Fruit fly (Drosophila melanogaster) whole organism, prepupa: ENCODE measurements around the gene Josd.

Experiments used
- Blimp-1 ChIP-seq: fragments of 200-800 bp; sonication (Bioruptor generic); optimal IDR thresholded peaks from 3 replicates; lab custom pipeline; 2017; ENCODE audit warnings: missing biosample characterization, missing genetic modification characterization, mild to moderate bottlenecking, moderate library complexity, missing genetic modification reagents
- CG10631 ChIP-seq: fragments of 200-800 bp; sonication (Bioruptor generic); optimal IDR thresholded peaks from 2 replicates; lab custom pipeline; 2016; ENCODE audit warnings: missing biosample characterization, missing genetic modification characterization
- CG11294 ChIP-seq: fragments of 200-800 bp; sonication (Bioruptor generic); IDR thresholded peaks from 2 replicates; pipeline ENCODE4 v1.3.6; 2022; ENCODE audit warnings: missing biosample characterization, missing genetic modification characterization
- CG11762 ChIP-seq: fragments of 200-800 bp; sonication (Bioruptor generic); optimal IDR thresholded peaks from 3 replicates; lab custom pipeline; 2016; ENCODE audit warnings: missing biosample characterization, missing genetic modification characterization; ENCODE audit not compliant: insufficient read depth
- CG11902 ChIP-seq: fragments of 200-800 bp; sonication (Bioruptor generic); optimal IDR thresholded peaks from 3 replicates; lab custom pipeline; 2016; ENCODE audit warnings: missing biosample characterization, missing genetic modification characterization
- CG15336 ChIP-seq: fragments of 200-800 bp; sonication (Bioruptor generic); IDR thresholded peaks from 2 replicates; pipeline ENCODE4 v1.3.6; 2022; ENCODE audit warnings: missing biosample characterization, missing genetic modification characterization
- CG16779 ChIP-seq: fragments of 200-800 bp; sonication (Bioruptor generic); optimal IDR thresholded peaks from 3 replicates; lab custom pipeline; 2017; ENCODE audit warnings: missing biosample characterization, mild to moderate bottlenecking, missing genetic modification characterization
- CG32006 ChIP-seq: fragments of 200-800 bp; sonication (Bioruptor generic); optimal IDR thresholded peaks from 3 replicates; lab custom pipeline; 2017; ENCODE audit warnings: missing biosample characterization, mild to moderate bottlenecking, missing genetic modification characterization
- CG34406 ChIP-seq: fragments of 200-800 bp; sonication (Bioruptor generic); optimal IDR thresholded peaks from 3 replicates; lab custom pipeline; 2016; ENCODE audit warnings: missing biosample characterization, missing genetic modification characterization
- CG3919 ChIP-seq: fragments of 200-800 bp; sonication (Bioruptor generic); optimal IDR thresholded peaks from 3 replicates; lab custom pipeline; 2016; ENCODE audit warnings: missing biosample characterization, missing genetic modification characterization
- CG4318 ChIP-seq: fragments of 200-800 bp; sonication (Bioruptor generic); optimal IDR thresholded peaks from 3 replicates; lab custom pipeline; 2017; ENCODE audit warnings: missing biosample characterization, mild to moderate bottlenecking, missing genetic modification characterization
- CG6163 ChIP-seq: fragments of 200-800 bp; sonication (Bioruptor generic); IDR thresholded peaks from 3 replicates; pipeline ENCODE4 v1.3.6; 2022; ENCODE audit warnings: missing biosample characterization, missing genetic modification characterization
- CG6276 ChIP-seq: fragments of 200-800 bp; sonication (Bioruptor generic); optimal IDR thresholded peaks from 2 replicates; lab custom pipeline; 2017; ENCODE audit warnings: missing biosample characterization, mild to moderate bottlenecking, missing genetic modification characterization
- CG6792 ChIP-seq: fragments of 200-800 bp; sonication (Bioruptor generic); optimal IDR thresholded peaks from 3 replicates; lab custom pipeline; 2016; ENCODE audit warnings: missing biosample characterization, missing genetic modification characterization
- CG6854 ChIP-seq: fragments of 200-800 bp; sonication (Bioruptor generic); optimal IDR thresholded peaks from 2 replicates; lab custom pipeline; 2017; ENCODE audit warnings: missing biosample characterization, mild to moderate bottlenecking, missing genetic modification characterization
- CG7368 ChIP-seq: fragments of 200-800 bp; sonication (Bioruptor generic); optimal IDR thresholded peaks from 3 replicates; lab custom pipeline; 2016; ENCODE audit warnings: missing biosample characterization, missing genetic modification characterization
- CG8119 ChIP-seq: fragments of 200-800 bp; sonication (Bioruptor generic); IDR thresholded peaks from 3 replicates; pipeline ENCODE4 v1.3.6; 2022; ENCODE audit warnings: missing biosample characterization, missing genetic modification characterization
- CG8319 ChIP-seq: fragments of 200-800 bp; sonication (Bioruptor generic); optimal IDR thresholded peaks from 3 replicates; lab custom pipeline; 2016; ENCODE audit warnings: missing biosample characterization, missing genetic modification characterization
- CG8632 ChIP-seq: fragments of 200-800 bp; sonication (Bioruptor generic); optimal IDR thresholded peaks from 3 replicates; lab custom pipeline; 2016; ENCODE audit warnings: missing biosample characterization, missing genetic modification characterization
- Eip75B ChIP-seq: fragments of 200-800 bp; sonication (Bioruptor generic); optimal IDR thresholded peaks from 3 replicates; lab custom pipeline; 2016; ENCODE audit warnings: missing biosample characterization, missing genetic modification characterization
- Eip78C ChIP-seq: fragments of 200-800 bp; sonication (Bioruptor generic); peaks from one replicate; lab custom pipeline; 2016; ENCODE audit warnings: missing biosample characterization, missing genetic modification characterization
- Eip93F ChIP-seq: fragments of 200-800 bp; sonication (Bioruptor generic); optimal IDR thresholded peaks from 2 replicates; lab custom pipeline; 2016; ENCODE audit warnings: missing biosample characterization, mild to moderate bottlenecking, missing genetic modification characterization
- Ets21C ChIP-seq: fragments of 200-800 bp; sonication (Bioruptor generic); optimal IDR thresholded peaks from 3 replicates; lab custom pipeline; 2016; ENCODE audit warnings: missing biosample characterization, missing genetic modification characterization
- Ets96B ChIP-seq: fragments of 200-800 bp; optimal IDR thresholded peaks from 2 replicates; lab custom pipeline; 2019; ENCODE audit warnings: missing biosample characterization, mild to moderate bottlenecking, missing genetic modification characterization, moderate library complexity
- Gug ChIP-seq: fragments of 200-800 bp; sonication (Bioruptor generic); IDR thresholded peaks from 2 replicates; pipeline ENCODE4 v1.3.6; 2022; ENCODE audit warnings: missing biosample characterization, missing genetic modification characterization
- Hr39 ChIP-seq: fragments of 200-800 bp; sonication (Bioruptor generic); optimal IDR thresholded peaks from 2 replicates; lab custom pipeline; 2016; ENCODE audit warnings: missing biosample characterization, missing genetic modification characterization
- Lpt ChIP-seq: fragments of 200-800 bp; sonication (Bioruptor generic); optimal IDR thresholded peaks from 3 replicates; lab custom pipeline; 2016; ENCODE audit warnings: missing biosample characterization, missing genetic modification characterization
- Met ChIP-seq: fragments of 200-800 bp; sonication (Bioruptor generic); optimal IDR thresholded peaks from 3 replicates; lab custom pipeline; 2016; ENCODE audit warnings: missing biosample characterization, missing genetic modification characterization
- OdsH ChIP-seq: fragments of 200-800 bp; sonication (Bioruptor generic); optimal IDR thresholded peaks from 3 replicates; lab custom pipeline; 2016; ENCODE audit warnings: missing biosample characterization, missing genetic modification characterization
- Smox ChIP-seq: fragments of 200-800 bp; sonication (Bioruptor generic); optimal IDR thresholded peaks from 3 replicates; lab custom pipeline; 2016; ENCODE audit warnings: missing biosample characterization, missing genetic modification characterization
- Sox102F ChIP-seq: fragments of 200-800 bp; sonication (Bioruptor generic); optimal IDR thresholded peaks from 2 replicates; lab custom pipeline; 2016; ENCODE audit warnings: missing biosample characterization, mild to moderate bottlenecking, missing genetic modification characterization
- Sox14 ChIP-seq: fragments of 200-800 bp; sonication (Bioruptor generic); optimal IDR thresholded peaks from 3 replicates; lab custom pipeline; 2016; ENCODE audit warnings: missing biosample characterization, missing genetic modification characterization
- Sox15 ChIP-seq: fragments of 200-800 bp; sonication (Bioruptor generic); optimal IDR thresholded peaks from 3 replicates; lab custom pipeline; 2016; ENCODE audit warnings: missing biosample characterization, missing genetic modification characterization
- achi ChIP-seq: fragments of 200-800 bp; sonication (Bioruptor generic); optimal IDR thresholded peaks from 3 replicates; lab custom pipeline; 2016; ENCODE audit warnings: missing biosample characterization, missing genetic modification characterization
- acj6 ChIP-seq: fragments of 200-800 bp; sonication (Bioruptor generic); optimal IDR thresholded peaks from 3 replicates; lab custom pipeline; 2016; ENCODE audit warnings: missing biosample characterization, missing genetic modification characterization
- dac ChIP-seq: fragments of 200-800 bp; sonication (Bioruptor generic); optimal IDR thresholded peaks from 2 replicates; lab custom pipeline; 2017; ENCODE audit warnings: missing biosample characterization, mild to moderate bottlenecking, missing genetic modification characterization
- dsx ChIP-seq: fragments of 200-800 bp; optimal IDR thresholded peaks from 3 replicates; lab custom pipeline; 2019; ENCODE audit warnings: missing biosample characterization, mild to moderate bottlenecking, missing genetic modification characterization, moderate library complexity; ENCODE audit not compliant: poor library complexity, severe bottlenecking
- eg ChIP-seq: fragments of 200-800 bp; sonication (Bioruptor generic); IDR thresholded peaks from 3 replicates; pipeline ENCODE4 v1.3.6; 2022; ENCODE audit warnings: missing biosample characterization, missing genetic modification characterization
- esn ChIP-seq: fragments of 200-800 bp; sonication (Bioruptor generic); optimal IDR thresholded peaks from 2 replicates; lab custom pipeline; 2016; ENCODE audit warnings: missing biosample characterization, mild to moderate bottlenecking, missing genetic modification characterization, moderate library complexity
- lz ChIP-seq: fragments of 200-800 bp; sonication (Bioruptor generic); optimal IDR thresholded peaks from 3 replicates; lab custom pipeline; 2016; ENCODE audit warnings: missing biosample characterization, missing genetic modification characterization
- pdm3 ChIP-seq: fragments of 200-800 bp; sonication (Bioruptor generic); optimal IDR thresholded peaks from 3 replicates; lab custom pipeline; 2016; ENCODE audit warnings: missing biosample characterization, missing genetic modification characterization
- salr ChIP-seq, 2 experiments: fragments of 200-800 bp; sonication (Bioruptor generic); optimal IDR thresholded peaks; 3 replicates each; lab custom pipeline; 2016 to 2018; ENCODE audit warnings: missing biosample characterization in 2 of 2, missing genetic modification characterization in 2 of 2, mild to moderate bottlenecking in 1 of 2
- ss ChIP-seq, 2 experiments: fragments of 200-800 bp; sonication (Bioruptor generic); optimal IDR thresholded peaks; 2 replicates in 1 of 2; 3 replicates in 1 of 2; lab custom pipeline; 2017 to 2018; ENCODE audit warnings: mild to moderate bottlenecking in 2 of 2, missing biosample characterization in 2 of 2, missing genetic modification characterization in 2 of 2, moderate library complexity in 1 of 2
- topi ChIP-seq: fragments of 200-800 bp; sonication (Bioruptor generic); optimal IDR thresholded peaks from 3 replicates; lab custom pipeline; 2016; ENCODE audit warnings: missing biosample characterization, missing genetic modification characterization

The Josd gene

DNA sequence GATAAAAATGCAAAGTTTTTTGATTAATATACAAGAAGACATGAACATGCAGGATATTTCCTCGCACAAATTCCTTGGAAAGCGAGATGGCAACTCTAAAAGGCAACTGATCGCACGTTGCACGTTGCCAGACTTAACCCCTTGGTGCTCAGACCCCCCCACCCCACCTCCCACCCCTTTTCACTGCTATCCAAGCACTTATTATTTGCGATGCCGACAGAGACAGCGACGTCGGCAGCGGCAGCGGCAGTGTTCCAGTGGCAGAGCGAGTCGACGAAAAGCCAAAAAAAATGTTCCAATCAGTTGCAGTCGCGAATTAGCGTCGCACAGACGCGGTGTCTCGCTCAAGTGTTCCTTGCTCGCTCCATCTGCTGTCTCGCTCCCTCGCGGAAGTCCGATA lies 42.7 kb downstream of the Josd start, which contains the start of gene CG3823:
Gene CG3823, plus strand, starts transcription at position 301 of the 400 bp plus-strand sequence.
- no peak for TF ChIP-seq CG11762 (GFP tag; lab: Kevin White, UChicago)
- TF ChIP-seq dac (GFP tag; lab: Kevin White, UChicago): no peak
- peak; percentile 21; the same call in 1 of the 3 replicates for TF ChIP-seq CG6163

DNA sequence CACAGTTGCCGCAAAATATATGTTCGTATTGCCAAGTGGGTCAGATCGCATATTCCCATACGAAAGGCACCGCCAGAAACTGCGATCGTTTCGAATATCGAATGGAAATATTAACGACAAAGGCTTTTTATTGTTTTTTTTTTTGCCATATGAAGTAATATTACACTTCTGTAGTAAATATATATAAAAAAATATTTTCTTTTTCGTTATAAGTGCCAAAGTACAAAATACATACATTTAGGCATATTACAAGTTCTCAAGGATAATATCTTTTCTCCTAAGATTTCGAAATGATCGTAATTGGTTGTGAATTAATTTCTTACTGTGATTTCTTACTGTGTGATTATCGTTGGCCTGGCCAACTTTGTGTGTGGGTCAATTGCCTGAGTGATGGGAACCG lies 43.2 kb downstream of the Josd start:
- TF ChIP-seq CG3919 (GFP tag; lab: Kevin White, UChicago): peak; percentile 50
- no peak for TF ChIP-seq Sox102F (GFP tag; lab: Kevin White, UChicago)
- TF ChIP-seq Met (GFP tag; lab: Kevin White, UChicago): peak; percentile 15
- peak; percentile 10 for TF ChIP-seq topi (GFP tag; lab: Kevin White, UChicago)
- no peak for TF ChIP-seq Sox14
- TF ChIP-seq Smox (GFP tag; lab: Kevin White, UChicago): peak; percentile 12
- TF ChIP-seq Ets96B (tag; lab: Kevin White, UChicago): no peak
- TF ChIP-seq CG6792: peak; percentile 30
- TF ChIP-seq CG4318 (GFP tag; lab: Kevin White, UChicago): no peak
- no peak for TF ChIP-seq Blimp-1 (GFP tag; lab: Kevin White, UChicago)
- TF ChIP-seq eg (GFP tag; lab: Robert Waterston, UW): peak; percentile 26; the same call in 1 of the 3 replicates
- TF ChIP-seq Eip78C (GFP tag; lab: Kevin White, UChicago): peak; percentile 80
- TF ChIP-seq OdsH (GFP tag; lab: Kevin White, UChicago): peak; percentile 11
- TF ChIP-seq CG15336: peak; percentile 57
- TF ChIP-seq CG34406 (GFP tag; lab: Kevin White, UChicago): peak; percentile 31
- peak; percentile 44 for TF ChIP-seq CG10631
- TF ChIP-seq CG8119 (GFP tag; lab: Robert Waterston, UW): peak; percentile 60; the same call in 1 of the 3 replicates
- TF ChIP-seq salr (GFP tag; optimal IDR thresholded peaks at IDR 0.05; lab: Kevin White, UChicago): peak in 1 of 2 experiments; percentile 27
- peak; percentile 41 for TF ChIP-seq CG8632 (GFP tag; lab: Kevin White, UChicago)
- TF ChIP-seq esn: peak; percentile 25
- TF ChIP-seq CG6276 (GFP tag; lab: Kevin White, UChicago): no peak
- peak; percentile 38 for TF ChIP-seq CG32006

DNA sequence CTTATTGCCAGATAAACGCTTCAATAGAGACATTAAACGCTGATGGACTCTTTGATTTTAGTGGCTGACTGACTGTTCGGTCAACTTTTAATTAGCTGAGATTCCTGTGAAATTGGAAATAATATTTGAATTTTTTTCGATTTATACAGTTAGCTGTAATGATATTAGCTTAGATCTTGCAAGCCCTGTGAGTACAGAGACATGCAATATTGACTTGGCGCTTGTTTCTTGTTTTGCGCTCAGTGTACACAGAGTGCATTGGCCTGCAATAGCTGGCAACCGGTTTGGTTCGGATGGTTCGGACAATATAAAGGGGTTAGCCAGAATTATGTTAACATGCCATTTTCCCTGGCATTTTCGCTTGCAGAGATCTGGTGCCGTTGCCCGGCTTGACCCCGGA lies 44.3 kb downstream of the Josd start:
- TF ChIP-seq CG16779 (tag; lab: Kevin White, UChicago): no peak
- TF ChIP-seq CG15336: peak; percentile 52; the same call in 1 of the 2 replicates
- peak; percentile 51 for TF ChIP-seq Lpt (GFP tag; lab: Kevin White, UChicago)
- TF ChIP-seq CG8119 (GFP tag; lab: Robert Waterston, UW): no peak
- TF ChIP-seq CG4318 (GFP tag; lab: Kevin White, UChicago): no peak
- no peak for TF ChIP-seq CG8319 (GFP tag; lab: Kevin White, UChicago)
- TF ChIP-seq pdm3 (GFP tag; lab: Kevin White, UChicago): peak; percentile 49
- TF ChIP-seq eg (GFP tag; lab: Robert Waterston, UW): 0 out of 3 replicates have a peak, but pooled peaks have one; percentile 9
- TF ChIP-seq Smox (GFP tag; lab: Kevin White, UChicago): peak; percentile 41
- TF ChIP-seq Gug (GFP tag; lab: Robert Waterston, UW): no peak
- TF ChIP-seq dsx (GFP tag; lab: Kevin White, UChicago): no peak
- no peak for TF ChIP-seq CG6854 (GFP tag; lab: Kevin White, UChicago)
- peak; percentile 25 for TF ChIP-seq CG10631
- TF ChIP-seq Eip93F: no peak
- peak; percentile 3 for TF ChIP-seq CG11902 (GFP tag; lab: Kevin White, UChicago)
- no peak for TF ChIP-seq Sox15
- peak; percentile 42 for TF ChIP-seq Eip75B
- peak; percentile 63 for TF ChIP-seq Met (GFP tag; lab: Kevin White, UChicago)
- peak; percentile 25 for TF ChIP-seq lz (GFP tag; lab: Kevin White, UChicago)
- peak; percentile 26 for TF ChIP-seq acj6
- peak; percentile 84 for TF ChIP-seq Eip78C (GFP tag; lab: Kevin White, UChicago)
- peak; percentile 54 for TF ChIP-seq CG3919 (GFP tag; lab: Kevin White, UChicago)
- TF ChIP-seq Hr39 (GFP tag; lab: Kevin White, UChicago): peak; percentile 53
- TF ChIP-seq Ets21C (GFP tag; lab: Kevin White, UChicago): peak; percentile 13
- TF ChIP-seq topi (GFP tag; lab: Kevin White, UChicago): peak; percentile 52
- no peak for TF ChIP-seq CG7368 (GFP tag; lab: Kevin White, UChicago)
- TF ChIP-seq CG11762 (GFP tag; lab: Kevin White, UChicago): no peak
- no peak for TF ChIP-seq dac (GFP tag; lab: Kevin White, UChicago)
- TF ChIP-seq OdsH (GFP tag; lab: Kevin White, UChicago): peak; percentile 54
- no peak for TF ChIP-seq ss (GFP tag; optimal IDR thresholded peaks at IDR 0.05; lab: Kevin White, UChicago)
- no peak for TF ChIP-seq CG11294 (GFP tag; lab: Robert Waterston, UW)
- peak; percentile 37 for TF ChIP-seq CG32006
- peak; percentile 13 for TF ChIP-seq CG34406 (GFP tag; lab: Kevin White, UChicago)
- no peak for TF ChIP-seq Ets96B (tag; lab: Kevin White, UChicago)
- no peak for TF ChIP-seq CG8632 (GFP tag; lab: Kevin White, UChicago)
- TF ChIP-seq achi (GFP tag; lab: Kevin White, UChicago): peak; percentile 36
- peak; percentile 9 for TF ChIP-seq CG6276 (GFP tag; lab: Kevin White, UChicago)
- peak in 1 of 2 experiments; percentile 8 for TF ChIP-seq salr (GFP tag; optimal IDR thresholded peaks at IDR 0.05; lab: Kevin White, UChicago)
